Fruit fly (Drosophila melanogaster): ENCODE results near the gene asun.

asun gene

DNA sequence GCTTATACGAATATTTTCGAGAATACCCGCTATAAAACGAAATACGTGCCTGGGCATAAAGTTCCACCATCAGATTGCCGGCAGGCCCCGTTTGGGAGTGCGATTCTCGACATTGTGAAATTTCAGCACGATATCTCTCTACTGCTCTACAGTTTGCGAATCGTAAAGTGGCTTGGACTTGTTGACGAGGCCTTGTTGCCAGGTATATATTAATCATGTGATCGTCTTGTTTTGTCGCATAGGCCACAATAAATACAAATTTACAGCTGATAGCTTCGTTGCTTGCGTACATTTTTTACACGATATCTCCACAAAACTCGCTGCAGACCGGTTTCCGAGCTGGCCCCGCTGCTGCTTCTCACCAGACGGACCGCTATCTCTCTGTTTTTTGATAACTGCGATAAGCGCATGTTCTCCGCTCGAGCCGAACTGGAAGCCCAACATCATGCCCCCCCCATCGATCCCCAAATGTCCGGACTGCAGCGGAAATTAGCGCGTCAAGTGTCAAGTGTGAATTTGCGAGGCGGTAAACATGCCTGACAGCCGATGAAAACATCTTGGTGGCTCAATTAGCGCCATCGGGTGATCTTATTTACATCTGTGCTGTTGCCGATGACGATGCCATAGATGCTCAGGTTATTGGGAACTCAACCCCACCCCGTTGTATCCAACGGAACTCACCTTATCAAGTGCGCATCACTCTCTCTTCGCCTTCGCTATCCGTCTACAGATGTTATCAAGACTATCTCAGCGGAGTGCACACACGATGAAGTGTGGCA is 45.4 kb downstream of the asun start (continued):
- TF ChIP-seq CG10631 (GFP tag; optimal IDR thresholded peaks at IDR 0.05) = no peak
- peak; percentile 17 for TF ChIP-seq vri (GFP tag; optimal IDR thresholded peaks at IDR 0.05)
- TF ChIP-seq CG6792 (GFP tag; optimal IDR thresholded peaks at IDR 0.05) = no peak
- peak; percentile 3 to 20 for TF ChIP-seq ss (GFP tag; optimal IDR thresholded peaks at IDR 0.05)
- no peak for TF ChIP-seq Ets21C (GFP tag; optimal IDR thresholded peaks at IDR 0.05)
- TF ChIP-seq fd85E (GFP tag; optimal IDR thresholded peaks at IDR 0.05) = no peak
- TF ChIP-seq Eip78C (GFP tag) = peak; percentile 85
- no peak for TF ChIP-seq CG11294 (GFP tag; IDR thresholded peaks at IDR 0.05)
- TF ChIP-seq CG8632 (GFP tag; optimal IDR thresholded peaks at IDR 0.05) = no peak
- TF ChIP-seq Eip93F (GFP tag; optimal IDR thresholded peaks at IDR 0.05) = no peak
- no peak for TF ChIP-seq Gug (GFP tag; IDR thresholded peaks at IDR 0.05)
- TF ChIP-seq Ets96B (tag; optimal IDR thresholded peaks at IDR 0.05) = no peak
- peak; percentile 45 for TF ChIP-seq esn (GFP tag; optimal IDR thresholded peaks at IDR 0.05)
- TF ChIP-seq Sox15 (GFP tag; optimal IDR thresholded peaks at IDR 0.05) = no peak
- no peak for TF ChIP-seq acj6 (GFP tag; optimal IDR thresholded peaks at IDR 0.05)
- no peak for TF ChIP-seq fd59A (GFP tag; optimal IDR thresholded peaks at IDR 0.05)
- peak; percentile 61 for TF ChIP-seq CG6854 (GFP tag; optimal IDR thresholded peaks at IDR 0.05)
- TF ChIP-seq CG34406 (GFP tag; optimal IDR thresholded peaks at IDR 0.05) = no peak
- TF ChIP-seq CG9139 (GFP tag; optimal IDR thresholded peaks at IDR 0.05) = no peak
- no peak for TF ChIP-seq Hr4 (GFP tag; optimal IDR thresholded peaks at IDR 0.05)
- peak; percentile 1 for TF ChIP-seq cyc (GFP tag; optimal IDR thresholded peaks at IDR 0.05)
- TF ChIP-seq CG32006 (GFP tag; optimal IDR thresholded peaks at IDR 0.05) = no peak
- TF ChIP-seq dsx (GFP tag; optimal IDR thresholded peaks at IDR 0.05; ENCODE audit: poor library complexity, severe bottlenecking) = no peak

DNA sequence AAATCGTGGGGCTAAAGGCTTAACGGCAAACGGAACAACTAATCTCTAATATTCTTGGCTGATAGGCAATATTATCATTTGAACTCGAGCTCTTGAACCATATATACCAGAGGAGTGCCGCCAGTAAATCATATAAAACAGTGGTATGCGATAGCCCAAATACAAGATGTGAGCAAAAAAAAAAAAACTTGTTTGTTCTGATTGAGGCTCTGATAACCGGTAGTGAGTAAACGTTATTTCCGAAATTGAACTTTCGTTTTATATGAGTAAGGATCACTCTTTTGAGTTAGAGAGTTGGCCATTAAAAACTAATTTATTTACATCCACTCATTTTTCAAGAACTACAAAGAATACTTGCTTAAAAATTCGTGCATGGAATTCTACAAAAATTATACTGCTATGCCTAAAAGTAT is 46.0 kb downstream of the asun start:
- TF ChIP-seq Eip93F (GFP tag; optimal IDR thresholded peaks at IDR 0.05) = no peak
- TF ChIP-seq acj6 (GFP tag; optimal IDR thresholded peaks at IDR 0.05) = no peak
- TF ChIP-seq CG10669 (GFP tag; optimal IDR thresholded peaks at IDR 0.05) = no peak
- TF ChIP-seq CG11294 (GFP tag; IDR thresholded peaks at IDR 0.05) = no peak
- TF ChIP-seq CG8319 (GFP tag; optimal IDR thresholded peaks at IDR 0.05) = no peak
- TF ChIP-seq fkh (GFP tag; optimal IDR thresholded peaks at IDR 0.05) = no peak
- TF ChIP-seq Ets96B (tag; optimal IDR thresholded peaks at IDR 0.05) = no peak
- no peak for TF ChIP-seq CG6276 (GFP tag; optimal IDR thresholded peaks at IDR 0.05)
- TF ChIP-seq CG15336 (GFP tag; IDR thresholded peaks at IDR 0.05) = no peak
